Worm (Caenorhabditis elegans) whole organism, L3 larva: ENCODE results near the gene scav-4.

ENCODE experiments used
- ama-1 ChIP-seq: fragments of 150-350 bp; optimal IDR thresholded peaks from 2 replicates; lab custom pipeline; 2018
- nhr-12 ChIP-seq: fragments of 150-350 bp; optimal IDR thresholded peaks from 2 replicates; lab custom pipeline; 2014; ENCODE audit warnings: missing biosample characterization, missing genetic modification characterization

DNA sequence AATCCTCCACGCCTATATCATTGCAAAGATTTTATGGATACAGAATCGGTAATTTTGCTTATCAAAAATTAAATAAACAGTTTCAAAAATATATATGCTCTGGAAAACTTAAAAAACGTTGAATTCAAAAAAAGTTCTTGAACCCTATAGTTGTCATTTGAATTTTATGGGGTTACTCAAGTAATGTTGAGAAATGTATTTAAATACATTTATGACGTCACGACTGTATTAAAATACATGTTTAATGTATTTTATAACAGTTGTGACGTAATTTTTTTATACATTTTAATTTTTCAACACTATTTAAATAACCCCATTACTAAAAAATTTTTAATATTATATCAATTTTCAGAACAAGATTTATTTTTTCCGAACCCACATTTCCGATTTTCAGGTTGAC is 14.6 kb downstream of the scav-4 start:
- TF ChIP-seq ama-1 (lab: Kevin White, UChicago) (no peak), nhr-12 (no peak)
